Fruit fly (Drosophila melanogaster) whole organism, prepupa: ENCODE measurements around the gene CG13713.

Experiments
- CG10631 ChIP-seq: fragments of 200-800 bp; sonication (Bioruptor generic); optimal IDR thresholded peaks from 2 replicates; lab custom pipeline; 2016; ENCODE audit warnings: missing biosample characterization, missing genetic modification characterization
- CG10669 ChIP-seq: fragments of 200-800 bp; sonication (Bioruptor generic); optimal IDR thresholded peaks from 3 replicates; lab custom pipeline; 2018; ENCODE audit warnings: missing biosample characterization, mild to moderate bottlenecking, missing genetic modification characterization, moderate library complexity
- CG34406 ChIP-seq: fragments of 200-800 bp; sonication (Bioruptor generic); optimal IDR thresholded peaks from 3 replicates; lab custom pipeline; 2016; ENCODE audit warnings: missing biosample characterization, missing genetic modification characterization
- CG4318 ChIP-seq: fragments of 200-800 bp; sonication (Bioruptor generic); optimal IDR thresholded peaks from 3 replicates; lab custom pipeline; 2017; ENCODE audit warnings: missing biosample characterization, mild to moderate bottlenecking, missing genetic modification characterization
- CG6808 ChIP-seq: fragments of 200-800 bp; sonication (Bioruptor generic); optimal IDR thresholded peaks from 3 replicates; lab custom pipeline; 2017; ENCODE audit warnings: missing biosample characterization, missing genetic modification characterization, mild to moderate bottlenecking, moderate library complexity, missing genetic modification reagents
- CG6854 ChIP-seq: fragments of 200-800 bp; sonication (Bioruptor generic); optimal IDR thresholded peaks from 2 replicates; lab custom pipeline; 2017; ENCODE audit warnings: missing biosample characterization, mild to moderate bottlenecking, missing genetic modification characterization
- Hr38 ChIP-seq: sonication (Bioruptor generic); optimal IDR thresholded peaks from 2 replicates; lab custom pipeline; 2016; ENCODE audit warnings: missing biosample characterization, missing genetic modification characterization
- Hr39 ChIP-seq: fragments of 200-800 bp; sonication (Bioruptor generic); optimal IDR thresholded peaks from 2 replicates; lab custom pipeline; 2016; ENCODE audit warnings: missing biosample characterization, missing genetic modification characterization
- eg ChIP-seq: fragments of 200-800 bp; sonication (Bioruptor generic); IDR thresholded peaks from 3 replicates; pipeline ENCODE4 v1.3.6; 2022; ENCODE audit warnings: missing biosample characterization, missing genetic modification characterization
- fd59A ChIP-seq: fragments of 200-800 bp; sonication (Bioruptor generic); optimal IDR thresholded peaks from 2 replicates; lab custom pipeline; 2017; ENCODE audit warnings: missing biosample characterization, mild to moderate bottlenecking, missing genetic modification characterization, missing genetic modification reagents
- fd85E ChIP-seq: fragments of 200-800 bp; sonication (Bioruptor generic); optimal IDR thresholded peaks from 3 replicates; lab custom pipeline; 2016; ENCODE audit warnings: missing biosample characterization, missing genetic modification characterization
- lz ChIP-seq: fragments of 200-800 bp; sonication (Bioruptor generic); optimal IDR thresholded peaks from 3 replicates; lab custom pipeline; 2016; ENCODE audit warnings: missing biosample characterization, missing genetic modification characterization
- spab ChIP-seq: fragments of 200-800 bp; sonication (Bioruptor generic); optimal IDR thresholded peaks from 2 replicates; lab custom pipeline; 2017; ENCODE audit warnings: missing biosample characterization, mild to moderate bottlenecking, missing genetic modification characterization, missing genetic modification reagents

The CG13713 gene

DNA sequence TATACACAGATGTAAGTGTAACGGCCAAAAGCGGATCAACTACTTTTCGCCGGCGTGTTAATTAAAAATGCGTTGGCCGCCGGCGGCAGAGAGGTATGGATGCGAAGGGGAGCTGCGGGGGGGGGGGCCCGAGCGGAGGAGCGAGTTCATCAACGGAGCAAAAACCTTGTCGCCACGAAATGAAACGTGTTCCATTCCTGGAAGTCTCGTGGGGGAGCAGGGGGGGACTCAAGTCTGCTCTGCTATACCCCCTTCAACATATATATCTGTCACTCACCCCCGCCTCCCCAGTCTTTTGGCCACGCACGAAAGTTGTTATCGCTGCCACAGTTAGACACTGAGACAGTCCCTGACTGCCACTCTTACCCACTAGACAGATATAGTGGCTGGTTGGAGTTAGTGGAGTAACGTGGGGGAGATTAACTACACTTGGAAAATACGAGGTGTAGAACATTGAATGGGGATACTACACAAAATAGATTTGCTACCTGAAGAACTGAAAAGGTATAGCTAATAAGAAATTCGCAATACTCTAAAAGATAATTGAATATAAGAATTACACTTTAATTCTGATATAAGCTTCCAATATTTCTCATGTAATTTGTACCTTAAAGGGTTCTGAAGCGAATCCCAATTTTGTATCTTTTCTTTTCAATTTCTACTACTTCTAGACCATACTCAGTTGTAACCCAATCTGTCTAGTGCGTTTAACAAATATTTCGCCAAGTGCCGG is 49.9 kb downstream of the CG13713 start (continued):
- no peak for TF ChIP-seq eg (GFP tag; lab: Robert Waterston, UW)
- TF ChIP-seq CG6854 (GFP tag; lab: Kevin White, UChicago): peak; percentile 39
- TF ChIP-seq CG6808 (GFP tag; lab: Kevin White, UChicago): peak; percentile 46
- TF ChIP-seq fd85E (GFP tag; lab: Kevin White, UChicago): no peak
- TF ChIP-seq CG10631 (GFP tag; lab: Kevin White, UChicago): peak; percentile 42
- peak; percentile 44 for TF ChIP-seq fd59A (GFP tag; lab: Kevin White, UChicago)
- TF ChIP-seq Hr38 (GFP tag; lab: Kevin White, UChicago): no peak
- TF ChIP-seq Hr39 (GFP tag; lab: Kevin White, UChicago): no peak
- TF ChIP-seq lz: no peak
- peak; percentile 54 for TF ChIP-seq CG10669 (GFP tag; lab: Kevin White, UChicago)
- no peak for TF ChIP-seq CG4318 (GFP tag; lab: Kevin White, UChicago)
- peak; percentile 53 for TF ChIP-seq spab (GFP tag; lab: Kevin White, UChicago)
- no peak for TF ChIP-seq CG34406 (GFP tag; lab: Kevin White, UChicago)
